Worm (Caenorhabditis elegans): ENCODE results near the gene ida-1.

DNA sequence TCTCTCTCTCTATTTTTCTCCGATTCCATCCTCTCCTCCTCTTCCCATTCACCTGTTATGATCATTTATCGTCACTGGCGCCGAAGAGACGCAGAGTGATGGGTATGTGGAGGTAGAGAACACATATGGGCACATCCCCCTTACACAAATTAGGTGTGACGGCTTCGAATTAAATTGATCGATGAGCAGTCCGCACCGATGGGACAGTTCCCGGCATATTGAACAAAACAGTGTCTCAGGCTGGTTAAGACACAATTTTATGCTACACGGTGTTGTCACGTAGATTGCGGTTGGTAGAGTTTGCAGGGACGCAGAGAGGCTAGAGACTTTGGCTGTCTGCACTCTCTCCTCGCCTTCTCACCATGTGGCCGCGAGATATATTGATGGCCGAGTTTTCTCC lies 59.5 kb downstream of the ida-1 start, which contains the start of gene R12B2.7:
- no peak for TF ChIP-seq ZK546.5 (tag; optimal IDR thresholded peaks at IDR 0.05)
- peak; percentile 26 for TF ChIP-seq nfya-1 (tag; optimal IDR thresholded peaks at IDR 0.05; ENCODE audit: insufficient read depth)
- no peak for TF ChIP-seq unc-62 (GFP tag; optimal IDR thresholded peaks at IDR 0.05)
- peak; percentile 12 for TF ChIP-seq elt-2 (tag; optimal IDR thresholded peaks at IDR 0.05)
- no peak for TF ChIP-seq zag-1 (tag; optimal IDR thresholded peaks at IDR 0.05)
- no peak for TF ChIP-seq ceh-28 (tag; optimal IDR thresholded peaks at IDR 0.05)
- no peak for TF ChIP-seq nhr-77 (tag; optimal IDR thresholded peaks at IDR 0.05)
- TF ChIP-seq skn-1 (tag; optimal IDR thresholded peaks at IDR 0.05): no peak
- no peak for TF ChIP-seq lin-39 (tag; optimal IDR thresholded peaks at IDR 0.05)
- no peak for TF ChIP-seq ztf-11 (tag; optimal IDR thresholded peaks at IDR 0.05)
- no peak for TF ChIP-seq tbx-2 (tag; optimal IDR thresholded peaks at IDR 0.05)
- TF ChIP-seq fkh-10 (GFP tag; optimal IDR thresholded peaks at IDR 0.05): no peak
- TF ChIP-seq nhr-237 (tag; optimal IDR thresholded peaks at IDR 0.05): no peak

Data from whole organism, L3 larva.